Worm (Caenorhabditis elegans) whole organism, L3 larva: ENCODE results near the gene W05B10.4.

Experiments
- R02D3.7 ChIP-seq: fragments of 150-350 bp; optimal IDR thresholded peaks from 2 replicates; lab custom pipeline; 2014; ENCODE audit warnings: missing biosample characterization, missing genetic modification characterization
- ZK546.5 ChIP-seq: sonication (generic microtip); optimal IDR thresholded peaks from 2 replicates; lab custom pipeline; 2017; ENCODE audit warnings: missing biosample characterization, missing genetic modification characterization
- aly-2 ChIP-seq: fragments of 150-350 bp; optimal IDR thresholded peaks from 2 replicates; lab custom pipeline; 2014; ENCODE audit warnings: missing biosample characterization, missing genetic modification characterization
- ama-1 ChIP-seq: fragments of 150-350 bp; optimal IDR thresholded peaks from 2 replicates; lab custom pipeline; 2018
- ceh-16 ChIP-seq: sonication (generic microtip); optimal IDR thresholded peaks from 2 replicates; lab custom pipeline; 2017; ENCODE audit warnings: missing biosample characterization, missing genetic modification characterization
- ceh-82 ChIP-seq: fragments of 150-350 bp; optimal IDR thresholded peaks from 2 replicates; lab custom pipeline; 2014; ENCODE audit warnings: missing biosample characterization, missing genetic modification characterization
- ceh-9 ChIP-seq: sonication (generic microtip); optimal IDR thresholded peaks from 2 replicates; lab custom pipeline; 2018; ENCODE audit warnings: missing biosample characterization, missing genetic modification characterization
- daf-12 ChIP-seq: fragments of 150-350 bp; optimal IDR thresholded peaks from 2 replicates; lab custom pipeline; 2014; ENCODE audit warnings: missing biosample characterization, missing genetic modification reagents, missing genetic modification characterization
- egl-27 ChIP-seq: sonication (generic microtip); optimal IDR thresholded peaks from 4 replicates; lab custom pipeline; 2017; ENCODE audit warnings: missing biosample characterization, missing genetic modification reagents, missing genetic modification characterization
- egl-5 ChIP-seq: fragments of 150-350 bp; optimal IDR thresholded peaks from 2 replicates; lab custom pipeline; 2017; ENCODE audit warnings: missing biosample characterization, missing genetic modification reagents, missing genetic modification characterization, inconsistent platforms
- elt-1 ChIP-seq: fragments of 150-350 bp; optimal IDR thresholded peaks from 2 replicates; lab custom pipeline; 2014; ENCODE audit warnings: missing biosample characterization, missing genetic modification characterization
- elt-2 ChIP-seq: sonication (generic microtip); optimal IDR thresholded peaks from 2 replicates; lab custom pipeline; 2016; ENCODE audit warnings: missing genetic modification reagents, mild to moderate bottlenecking, missing genetic modification characterization, missing compliant biosample characterization
- elt-3 ChIP-seq, 3 experiments: fragments of 150-350 bp in 1 of 3; sonication (generic microtip) in 2 of 3; optimal IDR thresholded peaks; 2 replicates in 2 of 3; 4 replicates in 1 of 3; lab custom pipeline; 2014 to 2017; ENCODE audit warnings: missing biosample characterization in 3 of 3, missing genetic modification characterization in 3 of 3
- fkh-10 ChIP-seq: sonication (generic microtip); optimal IDR thresholded peaks from 2 replicates; lab custom pipeline; 2017; ENCODE audit warnings: missing biosample characterization, missing genetic modification reagents, missing genetic modification characterization
- fkh-2 ChIP-seq: fragments of 150-350 bp; optimal IDR thresholded peaks from 2 replicates; lab custom pipeline; 2014; ENCODE audit warnings: missing biosample characterization, missing genetic modification reagents, missing genetic modification characterization
- fos-1 ChIP-seq: fragments of 150-350 bp; optimal IDR thresholded peaks from 2 replicates; lab custom pipeline; 2014; ENCODE audit warnings: missing biosample characterization, missing genetic modification characterization
- hmg-11 ChIP-seq: sonication (generic microtip); optimal IDR thresholded peaks from 2 replicates; lab custom pipeline; 2016; ENCODE audit warnings: missing genetic modification characterization, missing compliant biosample characterization
- jun-1 ChIP-seq: fragments of 150-350 bp; optimal IDR thresholded peaks from 2 replicates; lab custom pipeline; 2014; ENCODE audit warnings: missing biosample characterization, missing genetic modification reagents, missing genetic modification characterization
- lin-15B ChIP-seq: fragments of 150-350 bp; optimal IDR thresholded peaks from 2 replicates; lab custom pipeline; 2014; ENCODE audit warnings: missing biosample characterization, missing genetic modification characterization
- lin-39 ChIP-seq: fragments of 150-350 bp; optimal IDR thresholded peaks from 2 replicates; lab custom pipeline; 2018; ENCODE audit warnings: missing biosample characterization, missing genetic modification reagents, missing genetic modification characterization
- lsy-12 ChIP-seq: sonication (generic microtip); optimal IDR thresholded peaks from 2 replicates; lab custom pipeline; 2016; ENCODE audit warnings: mild to moderate bottlenecking, missing genetic modification characterization, missing compliant biosample characterization
- mml-1 ChIP-seq: fragments of 150-350 bp; sonication (generic microtip); optimal IDR thresholded peaks from 3 replicates; lab custom pipeline; 2014; ENCODE audit warnings: missing biosample characterization, missing genetic modification characterization
- nfya-1 ChIP-seq: sonication (generic microtip); optimal IDR thresholded peaks from 2 replicates; lab custom pipeline; 2017; ENCODE audit warnings: missing genetic modification characterization, mild to moderate bottlenecking, missing compliant biosample characterization, antibody characterized with exemption, moderate library complexity; ENCODE audit not compliant: insufficient read depth
- nhr-11 ChIP-seq: fragments of 150-350 bp; optimal IDR thresholded peaks from 2 replicates; lab custom pipeline; 2014; ENCODE audit warnings: missing biosample characterization, missing genetic modification characterization
- nhr-12 ChIP-seq: fragments of 150-350 bp; optimal IDR thresholded peaks from 2 replicates; lab custom pipeline; 2014; ENCODE audit warnings: missing biosample characterization, missing genetic modification characterization
- nhr-23 ChIP-seq: fragments of 150-350 bp; optimal IDR thresholded peaks from 2 replicates; lab custom pipeline; 2014; ENCODE audit warnings: missing biosample characterization, missing genetic modification reagents, missing genetic modification characterization
- nhr-237 ChIP-seq: fragments of 150-350 bp; optimal IDR thresholded peaks from 2 replicates; lab custom pipeline; 2014; ENCODE audit warnings: missing biosample characterization, missing genetic modification characterization
- nhr-25 ChIP-seq: sonication (generic microtip); optimal IDR thresholded peaks from 2 replicates; lab custom pipeline; 2017; ENCODE audit warnings: missing biosample characterization, missing genetic modification characterization
- nhr-28 ChIP-seq: fragments of 150-350 bp; optimal IDR thresholded peaks from 2 replicates; lab custom pipeline; 2014; ENCODE audit warnings: missing biosample characterization, missing genetic modification characterization
- nhr-43 ChIP-seq: sonication (generic microtip); optimal IDR thresholded peaks from 2 replicates; lab custom pipeline; 2016; ENCODE audit warnings: mild to moderate bottlenecking, missing genetic modification characterization, missing compliant biosample characterization; ENCODE audit not compliant: poor library complexity, severe bottlenecking
- nhr-67 ChIP-seq: fragments of 150-350 bp; optimal IDR thresholded peaks from 2 replicates; lab custom pipeline; 2014; ENCODE audit warnings: missing biosample characterization, missing genetic modification characterization
- nhr-76 ChIP-seq: fragments of 150-350 bp; sonication (generic microtip); optimal IDR thresholded peaks from 5 replicates; lab custom pipeline; 2014; ENCODE audit warnings: missing biosample characterization, missing genetic modification characterization
- nhr-77 ChIP-seq: fragments of 150-350 bp; optimal IDR thresholded peaks from 2 replicates; lab custom pipeline; 2014; ENCODE audit warnings: missing biosample characterization, missing genetic modification characterization
- pha-4 ChIP-seq: fragments of 150-350 bp; optimal IDR thresholded peaks from 2 replicates; lab custom pipeline; 2014; ENCODE audit warnings: missing biosample characterization, missing genetic modification reagents, missing genetic modification characterization
- pqm-1 ChIP-seq: fragments of 150-350 bp; optimal IDR thresholded peaks from 2 replicates; lab custom pipeline; 2017; ENCODE audit warnings: missing biosample characterization, missing genetic modification characterization, inconsistent platforms
- sea-2 ChIP-seq: fragments of 150-350 bp; sonication (generic microtip); optimal IDR thresholded peaks from 4 replicates; lab custom pipeline; 2014; ENCODE audit warnings: missing biosample characterization, missing genetic modification reagents, missing genetic modification characterization
- skn-1 ChIP-seq: fragments of 150-350 bp; optimal IDR thresholded peaks from 2 replicates; lab custom pipeline; 2014; ENCODE audit warnings: missing biosample characterization, missing genetic modification characterization
- snpc-4 ChIP-seq: fragments of 150-350 bp; optimal IDR thresholded peaks from 2 replicates; lab custom pipeline; 2014; ENCODE audit warnings: missing biosample characterization, missing genetic modification characterization
- tbx-2 ChIP-seq: sonication (generic microtip); optimal IDR thresholded peaks from 2 replicates; lab custom pipeline; 2016; ENCODE audit warnings: mild to moderate bottlenecking, missing genetic modification characterization, missing compliant biosample characterization
- unc-39 ChIP-seq: sonication (generic microtip); optimal IDR thresholded peaks from 4 replicates; lab custom pipeline; 2017; ENCODE audit warnings: missing biosample characterization, missing genetic modification characterization
- unc-62 ChIP-seq: fragments of 150-350 bp; sonication (generic microtip); optimal IDR thresholded peaks from 4 replicates; lab custom pipeline; 2014; ENCODE audit warnings: missing biosample characterization, missing genetic modification reagents, missing genetic modification characterization
- zag-1 ChIP-seq: fragments of 150-350 bp; optimal IDR thresholded peaks from 2 replicates; lab custom pipeline; 2014; ENCODE audit warnings: missing biosample characterization, missing genetic modification characterization
- ztf-11 ChIP-seq: fragments of 150-350 bp; optimal IDR thresholded peaks from 2 replicates; lab custom pipeline; 2014; ENCODE audit warnings: missing biosample characterization, missing genetic modification characterization
- ztf-4 ChIP-seq: fragments of 150-350 bp; optimal IDR thresholded peaks from 2 replicates; lab custom pipeline; 2014; ENCODE audit warnings: missing biosample characterization, missing genetic modification characterization

The W05B10.4 gene

ce11 chrV:12649636-12650035, 18.4 kb upstream of the W05B10.4 start, which contains the start of gene lin-25:
Gene lin-25 (plus strand): TSS chrV:12649925.
- TF ChIP-seq egl-5 (tag; lab: Kevin White, UChicago) (no peak), elt-3 (tag; optimal IDR thresholded peaks at IDR 0.05; lab: Kevin White, UChicago) (no peak), pha-4 (tag; lab: Kevin White, UChicago) (peak; percentile 63), fos-1 (tag; lab: Kevin White, UChicago) (no peak), snpc-4 (tag; lab: Kevin White, UChicago) (peak; percentile 27), lin-15B (tag; lab: Kevin White, UChicago) (peak; percentile 51), daf-12 (tag; lab: Kevin White, UChicago) (no peak), zag-1 (tag; lab: Kevin White, UChicago) (no peak), hmg-11 (tag; lab: Kevin White, UChicago) (peak; percentile 58), fkh-2 (tag; lab: Kevin White, UChicago) (no peak), lsy-12 (tag; lab: Kevin White, UChicago) (no peak), nfya-1 (tag; lab: Kevin White, UChicago) (peak; percentile 42), nhr-25 (tag; lab: Kevin White, UChicago) (peak; percentile 24)
- TF ChIP-seq, all 47 proteins: peak for 6

ce11 chrV:12658142-12658541, 9.9 kb upstream of the W05B10.4 start, which contains the start of gene W05B10.6:
Gene W05B10.6 (minus strand): TSS chrV:12658242.
- TF ChIP-seq ztf-11: no peak
- no peak for TF ChIP-seq zag-1 (tag; lab: Kevin White, UChicago)
- no peak for TF ChIP-seq egl-27
- no peak for TF ChIP-seq lin-39
- TF ChIP-seq nhr-77 (tag; lab: Kevin White, UChicago): no peak
- TF ChIP-seq nhr-76 (tag; lab: Kevin White, UChicago): no peak
- TF ChIP-seq ztf-4 (tag; lab: Kevin White, UChicago): no peak
- no peak for TF ChIP-seq nhr-25 (tag; lab: Kevin White, UChicago)
- TF ChIP-seq pqm-1 (tag; lab: Kevin White, UChicago): no peak
- TF ChIP-seq jun-1: no peak
- TF ChIP-seq elt-1: no peak
- no peak for TF ChIP-seq skn-1
- no peak for TF ChIP-seq daf-12 (tag; lab: Kevin White, UChicago)
- TF ChIP-seq ceh-16 (tag; lab: Kevin White, UChicago): no peak

DNA sequence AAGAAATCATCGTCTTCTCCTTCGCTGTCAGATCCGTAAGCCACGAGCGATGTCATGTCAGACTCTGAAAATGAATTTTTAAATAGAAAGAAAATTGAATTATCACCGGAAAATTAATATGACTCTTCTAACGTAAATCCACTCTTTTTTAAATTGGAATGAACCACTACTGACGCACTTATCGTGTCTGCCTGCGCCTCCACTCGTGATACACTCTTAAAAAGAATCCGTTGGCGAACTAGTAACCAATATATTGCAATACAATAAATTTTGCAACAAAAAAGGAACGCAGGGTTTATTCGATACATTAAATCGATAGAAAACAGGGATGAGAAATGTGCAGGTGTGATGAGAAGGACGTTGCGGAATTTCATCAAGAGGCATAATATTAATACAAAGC, 8.6 kb upstream of the W05B10.4 start, which contains the start of gene ccch-3:
Gene ccch-3, minus strand, starts transcription at position 262 of the 400 bp plus-strand sequence.
- TF ChIP-seq ama-1 (lab: Kevin White, UChicago): no peak
- TF ChIP-seq nhr-237 (tag; lab: Kevin White, UChicago): no peak
- TF ChIP-seq nhr-12 (tag; lab: Kevin White, UChicago): no peak
- TF ChIP-seq elt-1: no peak
- no peak for TF ChIP-seq mml-1 (tag; lab: Kevin White, UChicago)
- TF ChIP-seq nhr-23 (tag; lab: Kevin White, UChicago): peak; percentile 84
- TF ChIP-seq pha-4 (tag; lab: Kevin White, UChicago): peak; percentile 46
- peak; percentile 27 for TF ChIP-seq tbx-2 (tag; lab: Kevin White, UChicago)
- TF ChIP-seq fos-1 (tag; lab: Kevin White, UChicago): no peak
- no peak for TF ChIP-seq ceh-9 (tag; lab: Kevin White, UChicago)
- no peak for TF ChIP-seq lin-39
- no peak for TF ChIP-seq nhr-28
- TF ChIP-seq jun-1: no peak
- no peak for TF ChIP-seq ceh-16 (tag; lab: Kevin White, UChicago)
- TF ChIP-seq skn-1: no peak
- TF ChIP-seq nfya-1 (tag; lab: Kevin White, UChicago): peak; percentile 55
- TF ChIP-seq snpc-4 (tag; lab: Kevin White, UChicago): peak; percentile 68
- no peak for TF ChIP-seq unc-62 (GFP tag; lab: Kevin White, UChicago)
- TF ChIP-seq egl-5 (tag; lab: Kevin White, UChicago): no peak
- no peak for TF ChIP-seq ztf-4 (tag; lab: Kevin White, UChicago)
- TF ChIP-seq hmg-11 (tag; lab: Kevin White, UChicago): peak; percentile 62
- TF ChIP-seq nhr-43 (tag; lab: Kevin White, UChicago): peak; percentile 27
- TF ChIP-seq nhr-76 (tag; lab: Kevin White, UChicago): no peak
- no peak for TF ChIP-seq egl-27
- no peak for TF ChIP-seq aly-2 (tag; lab: Kevin White, UChicago)
- TF ChIP-seq nhr-25 (tag; lab: Kevin White, UChicago): peak; percentile 55
- TF ChIP-seq unc-39 (tag; lab: Kevin White, UChicago): no peak
- TF ChIP-seq sea-2: no peak
- TF ChIP-seq elt-2 (tag; lab: Kevin White, UChicago): peak; percentile 23
- no peak for TF ChIP-seq ZK546.5 (tag; lab: Kevin White, UChicago)
- no peak for TF ChIP-seq nhr-67
- no peak for TF ChIP-seq ztf-11
- no peak for TF ChIP-seq ceh-82 (tag; lab: Kevin White, UChicago)
- peak; percentile 4 for TF ChIP-seq lsy-12 (tag; lab: Kevin White, UChicago)
- TF ChIP-seq nhr-77 (tag; lab: Kevin White, UChicago): no peak
- TF ChIP-seq zag-1 (tag; lab: Kevin White, UChicago): no peak
- TF ChIP-seq fkh-10 (GFP tag; lab: Kevin White, UChicago): no peak
- peak; percentile 34 for TF ChIP-seq R02D3.7 (tag; lab: Kevin White, UChicago)
- no peak for TF ChIP-seq fkh-2 (tag; lab: Kevin White, UChicago)
- TF ChIP-seq pqm-1 (tag; lab: Kevin White, UChicago): no peak
- peak; percentile 49 for TF ChIP-seq lin-15B (tag; lab: Kevin White, UChicago)
- TF ChIP-seq elt-3 (tag; optimal IDR thresholded peaks at IDR 0.05; lab: Kevin White, UChicago): no peak
- TF ChIP-seq daf-12 (tag; lab: Kevin White, UChicago): no peak
- no peak for TF ChIP-seq nhr-11 (tag; lab: Kevin White, UChicago)
